Worm (Caenorhabditis elegans): ENCODE results near the gene T28D6.4.

Gene T28D6.4

DNA sequence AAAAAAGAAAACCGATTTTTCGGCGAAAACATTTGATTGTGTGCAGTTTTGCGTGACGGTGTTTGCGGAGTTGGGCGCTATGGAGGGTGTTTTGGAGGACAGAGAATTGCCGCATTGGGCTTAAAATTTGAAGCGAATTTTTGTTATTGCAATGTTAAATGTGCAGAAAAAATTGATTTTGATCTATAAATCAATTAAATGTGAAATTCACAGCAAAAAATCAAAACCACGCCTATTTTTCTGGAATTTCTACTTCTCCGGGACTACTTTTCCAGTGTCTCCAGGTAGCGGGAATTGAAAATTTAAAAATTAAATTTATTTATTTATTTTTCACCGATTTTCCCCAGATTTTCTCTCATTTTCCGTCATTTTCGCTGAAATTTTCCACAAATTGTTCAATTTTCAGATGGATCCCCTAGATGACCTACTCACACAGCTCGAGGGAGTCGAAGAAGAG lies 43.1 kb upstream of the T28D6.4 start, which contains the start of gene mcm-10 (continued):
- TF ChIP-seq blmp-1 (tag; optimal IDR thresholded peaks at IDR 0.05) (peak; percentile 17), tbx-2 (tag; optimal IDR thresholded peaks at IDR 0.05) (peak; percentile 91), lin-39 (tag; optimal IDR thresholded peaks at IDR 0.05) (no peak), nhr-71 (tag; optimal IDR thresholded peaks at IDR 0.05) (peak; percentile 94), skn-1 (tag; optimal IDR thresholded peaks at IDR 0.05) (no peak), mef-2 (tag; optimal IDR thresholded peaks at IDR 0.05) (no peak), Y116A8C.19 (tag; optimal IDR thresholded peaks at IDR 0.05; ENCODE audit: borderline replicate concordance) (peak; percentile 71), sup-37 (GFP tag; optimal IDR thresholded peaks at IDR 0.05) (peak; percentile 2), unc-130 (tag; optimal IDR thresholded peaks at IDR 0.05) (peak; percentile 41), lir-3 (tag; optimal IDR thresholded peaks at IDR 0.05; ENCODE audit: poor library complexity) (no peak), ces-1 (GFP tag; optimal IDR thresholded peaks at IDR 0.05) (no peak), lin-15B (tag; optimal IDR thresholded peaks at IDR 0.05) (peak; percentile 36), dsc-1 (tag; optimal IDR thresholded peaks at IDR 0.05) (peak; percentile 89), snpc-4 (tag; optimal IDR thresholded peaks at IDR 0.05) (peak; percentile 77), ceh-90 (tag; optimal IDR thresholded peaks at IDR 0.05) (peak; percentile 72), ceh-63 (GFP tag; optimal IDR thresholded peaks at IDR 0.05) (peak; percentile 91), C16A3.4 (tag; optimal IDR thresholded peaks at IDR 0.05) (peak; percentile 65), efl-1 (optimal IDR thresholded peaks at IDR 0.05) (peak; percentile 89 to 93), efl-1 (GFP tag; optimal IDR thresholded peaks at IDR 0.05 in 1 of 2) (peak; percentile 89 to 98), sox-4 (tag; optimal IDR thresholded peaks at IDR 0.05) (peak; percentile 91), fkh-4 (tag; optimal IDR thresholded peaks at IDR 0.05; ENCODE audit: borderline replicate concordance) (peak; percentile 84), nhr-20 (tag; optimal IDR thresholded peaks at IDR 0.05) (peak; percentile 87), ztf-11 (tag; optimal IDR thresholded peaks at IDR 0.05) (peak in 1 of 2 experiments; percentile 90), F16B12.6 (tag; optimal IDR thresholded peaks at IDR 0.05) (peak; percentile 93), ets-5 (GFP tag; IDR thresholded peaks at IDR 0.05) (no peak), tlp-1 (tag; optimal IDR thresholded peaks at IDR 0.05) (no peak), dpl-1 (GFP tag; optimal IDR thresholded peaks at IDR 0.05) (peak; percentile 87 to 90 (median 90)), nhr-85 (tag) (peak; percentile 95), ceh-88 (GFP tag; IDR thresholded peaks at IDR 0.05) (peak; percentile 77), pax-3 (tag; optimal IDR thresholded peaks at IDR 0.05) (peak; percentile 97), nhr-47 (tag; optimal IDR thresholded peaks at IDR 0.05) (peak; percentile 95), fos-1 (tag; optimal IDR thresholded peaks at IDR 0.05) (peak; percentile 52), egl-13 (tag; optimal IDR thresholded peaks at IDR 0.05) (peak; percentile 86), unc-62 (GFP tag; optimal IDR thresholded peaks at IDR 0.05) (no peak), mep-1 (tag; optimal IDR thresholded peaks at IDR 0.05) (peak; percentile 72), nhr-12 (tag; optimal IDR thresholded peaks at IDR 0.05) (no peak), nhr-77 (tag; optimal IDR thresholded peaks at IDR 0.05) (peak; percentile 72), nhr-19 (GFP tag; conservative IDR thresholded peaks at IDR 0.05) (peak; percentile 71), rnt-1 (tag; optimal IDR thresholded peaks at IDR 0.05) (no peak)

DNA sequence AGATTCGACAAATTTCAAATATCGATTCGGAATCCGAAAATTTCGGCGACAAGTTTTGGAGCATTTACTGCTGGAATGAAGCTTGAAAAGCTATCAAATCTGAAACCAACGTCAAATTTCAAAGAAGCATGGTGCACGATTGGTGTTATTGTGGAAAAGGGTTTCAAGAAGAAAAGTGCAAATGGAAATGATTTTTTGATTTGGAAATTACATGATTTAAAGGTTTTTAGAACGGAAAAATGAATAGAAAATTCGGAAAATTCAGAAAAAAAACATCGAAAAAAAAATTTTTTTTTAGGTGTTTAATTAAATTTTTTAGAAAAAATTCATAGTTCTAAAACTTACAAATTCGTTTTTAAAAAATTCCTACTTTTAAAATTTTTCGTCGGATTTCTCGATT lies 42.1 kb upstream of the T28D6.4 start, which contains the start of gene teg-1:
Gene teg-1 (minus strand): TSS at position 101 of the 400 bp plus-strand sequence.
- TF ChIP-seq nhr-11 (tag; optimal IDR thresholded peaks at IDR 0.05) (no peak), efl-1 (optimal IDR thresholded peaks at IDR 0.05) (no peak), efl-1 (GFP tag; optimal IDR thresholded peaks at IDR 0.05 in 1 of 2) (peak in 1 of 2 experiments; percentile 62), elt-3 (tag; optimal IDR thresholded peaks at IDR 0.05) (no peak), ceh-82 (tag; optimal IDR thresholded peaks at IDR 0.05) (no peak)

Data from whole organism, L1 larva.